Fruit fly (Drosophila melanogaster) whole organism, embryonic: Measurements from ENCODE around the gene Eig71Ek.
A peak's percentile ranks its signal among the peaks of the same experiment; 100 is the strongest.

Experiments
- Ada2b ChIP-seq: fragments of 200-800 bp; sonication (Bioruptor generic); IDR thresholded peaks from 2 replicates; pipeline ENCODE4 v1.3.6; 2022; ENCODE audit warnings: missing biosample characterization, missing genetic modification characterization
- Antp ChIP-seq: fragments of 200-800 bp; sonication (Bioruptor generic); optimal IDR thresholded peaks from 3 replicates; lab custom pipeline; 2016; ENCODE audit warnings: missing biosample characterization, missing genetic modification characterization
- CG12942 ChIP-seq: fragments of 200-800 bp; sonication (Bioruptor generic); optimal IDR thresholded peaks from 3 replicates; lab custom pipeline; 2016; ENCODE audit warnings: missing biosample characterization, missing genetic modification characterization
- CG13624 ChIP-seq: fragments of 200-800 bp; sonication (Bioruptor generic); optimal IDR thresholded peaks from 2 replicates; lab custom pipeline; 2016; ENCODE audit warnings: missing biosample characterization, missing genetic modification characterization
- CG13894 ChIP-seq: fragments of 200-800 bp; sonication (Bioruptor generic); optimal IDR thresholded peaks from 3 replicates; lab custom pipeline; 2018; ENCODE audit warnings: missing biosample characterization, mild to moderate bottlenecking, missing genetic modification characterization, moderate library complexity
- CG1647 ChIP-seq: fragments of 200-800 bp; sonication (Bioruptor generic); optimal IDR thresholded peaks from 3 replicates; lab custom pipeline; 2016; ENCODE audit warnings: missing biosample characterization, missing genetic modification characterization
- CG16815 ChIP-seq: fragments of 200-800 bp; sonication (Bioruptor generic); optimal IDR thresholded peaks from 3 replicates; lab custom pipeline; 2017; ENCODE audit warnings: missing biosample characterization, mild to moderate bottlenecking, missing genetic modification characterization
- CG17361 ChIP-seq: fragments of 200-800 bp; sonication (Bioruptor generic); IDR thresholded peaks from 3 replicates; pipeline ENCODE4 v1.3.6; 2022; ENCODE audit warnings: missing biosample characterization, missing genetic modification characterization
- CG2116 ChIP-seq: fragments of 200-800 bp; sonication (Bioruptor generic); optimal IDR thresholded peaks from 3 replicates; lab custom pipeline; 2018; ENCODE audit warnings: missing biosample characterization, mild to moderate bottlenecking, missing genetic modification characterization
- CG31365 ChIP-seq: fragments of 200-800 bp; sonication (Bioruptor generic); optimal IDR thresholded peaks from 2 replicates; lab custom pipeline; 2018; ENCODE audit warnings: missing biosample characterization, mild to moderate bottlenecking, missing genetic modification characterization
- CG31388 ChIP-seq: fragments of 200-800 bp; sonication (Bioruptor generic); optimal IDR thresholded peaks from 2 replicates; lab custom pipeline; 2016; ENCODE audit warnings: missing biosample characterization, missing genetic modification characterization
- CG3281 ChIP-seq: fragments of 200-800 bp; sonication (Bioruptor generic); optimal IDR thresholded peaks from 3 replicates; lab custom pipeline; 2017; ENCODE audit warnings: missing biosample characterization, mild to moderate bottlenecking, missing genetic modification characterization
- CG33557 ChIP-seq: fragments of 200-800 bp; sonication (Bioruptor generic); optimal IDR thresholded peaks from 2 replicates; lab custom pipeline; 2019; ENCODE audit warnings: missing biosample characterization, mild to moderate bottlenecking, missing genetic modification characterization, moderate library complexity
- CG4707 ChIP-seq: fragments of 200-800 bp; sonication (Bioruptor generic); optimal IDR thresholded peaks from 2 replicates; lab custom pipeline; 2018; ENCODE audit warnings: missing biosample characterization, mild to moderate bottlenecking, missing genetic modification characterization, moderate library complexity
- CG5180 ChIP-seq: fragments of 200-800 bp; sonication (Bioruptor generic); optimal IDR thresholded peaks from 3 replicates; lab custom pipeline; 2017; ENCODE audit warnings: missing biosample characterization, missing genetic modification characterization, mild to moderate bottlenecking, moderate library complexity, missing genetic modification reagents
- CG7839 ChIP-seq: fragments of 200-800 bp; sonication (Bioruptor generic); optimal IDR thresholded peaks from 3 replicates; lab custom pipeline; 2018; ENCODE audit warnings: missing biosample characterization, mild to moderate bottlenecking, missing genetic modification characterization, moderate library complexity
- CG8359 ChIP-seq: fragments of 200-800 bp; sonication (Bioruptor generic); optimal IDR thresholded peaks from 2 replicates; lab custom pipeline; 2017; ENCODE audit warnings: missing biosample characterization, mild to moderate bottlenecking, missing genetic modification characterization, borderline replicate concordance
- CoRest ChIP-seq: fragments of 200-800 bp; sonication (Bioruptor generic); optimal IDR thresholded peaks from 3 replicates; lab custom pipeline; 2018; ENCODE audit warnings: missing biosample characterization, mild to moderate bottlenecking, missing genetic modification characterization, moderate library complexity
- CrebB ChIP-seq: fragments of 200-800 bp; sonication (Bioruptor generic); optimal IDR thresholded peaks from 3 replicates; lab custom pipeline; 2018; ENCODE audit warnings: missing biosample characterization, mild to moderate bottlenecking, missing genetic modification characterization
- Drgx ChIP-seq: fragments of 200-800 bp; sonication (Bioruptor generic); IDR thresholded peaks from 2 replicates; pipeline ENCODE4 v1.3.6; 2022; ENCODE audit warnings: missing biosample characterization, missing genetic modification characterization
- Fer3 ChIP-seq: fragments of 200-800 bp; sonication (Bioruptor generic); optimal IDR thresholded peaks from 2 replicates; lab custom pipeline; 2018; ENCODE audit warnings: missing biosample characterization, mild to moderate bottlenecking, missing genetic modification characterization, moderate library complexity
- HHEX ChIP-seq: fragments of 200-800 bp; sonication (Bioruptor generic); optimal IDR thresholded peaks from 3 replicates; lab custom pipeline; 2017; ENCODE audit warnings: missing biosample characterization, mild to moderate bottlenecking, missing genetic modification characterization, missing genetic modification reagents
- HmgD ChIP-seq: fragments of 200-800 bp; sonication (Bioruptor generic); optimal IDR thresholded peaks from 3 replicates; lab custom pipeline; 2016; ENCODE audit warnings: missing biosample characterization, missing genetic modification characterization
- Hmr ChIP-seq: fragments of 200-800 bp; sonication (Bioruptor generic); optimal IDR thresholded peaks from 3 replicates; lab custom pipeline; 2017; ENCODE audit warnings: mild to moderate bottlenecking, missing biosample characterization, missing genetic modification reagents, missing genetic modification characterization
- Kr ChIP-seq: fragments of 200-800 bp; sonication (Bioruptor generic); optimal IDR thresholded peaks from 2 replicates; lab custom pipeline; 2017; ENCODE audit warnings: missing biosample characterization, mild to moderate bottlenecking, missing genetic modification characterization
- Med ChIP-seq: fragments of 200-800 bp; sonication (Bioruptor generic); peaks from one replicate; lab custom pipeline; 2016; ENCODE audit warnings: missing biosample characterization, missing genetic modification characterization, mild to moderate bottlenecking, inconsistent platforms, moderate library complexity
- Nf-YA ChIP-seq: fragments of 200-800 bp; sonication (Bioruptor generic); IDR thresholded peaks from 2 replicates; pipeline ENCODE4 v1.3.6; 2022; ENCODE audit warnings: missing biosample characterization, missing genetic modification characterization
- Ravus ChIP-seq: fragments of 200-800 bp; sonication (Bioruptor generic); IDR thresholded peaks from 2 replicates; pipeline ENCODE4 v1.3.6; 2022; ENCODE audit warnings: missing biosample characterization, missing genetic modification characterization
- Rx ChIP-seq: fragments of 200-800 bp; sonication (Bioruptor generic); IDR thresholded peaks from 2 replicates; pipeline ENCODE4 v1.3.6; 2022; ENCODE audit warnings: missing biosample characterization, missing genetic modification characterization
- Scr ChIP-seq: fragments of 200-800 bp; sonication (Bioruptor generic); IDR thresholded peaks from 2 replicates; pipeline ENCODE4 v1.3.6; 2022; ENCODE audit warnings: missing biosample characterization, missing genetic modification characterization; ENCODE audit not compliant: partially characterized antibody
- Sox100B ChIP-seq: fragments of 200-800 bp; sonication (Bioruptor generic); optimal IDR thresholded peaks from 3 replicates; lab custom pipeline; 2018; ENCODE audit warnings: missing biosample characterization, mild to moderate bottlenecking, missing genetic modification characterization
- Sox102F ChIP-seq: fragments of 200-800 bp; sonication (Bioruptor generic); optimal IDR thresholded peaks from 2 replicates; lab custom pipeline; 2018; ENCODE audit warnings: missing biosample characterization, mild to moderate bottlenecking, missing genetic modification characterization, moderate library complexity
- Stat92E ChIP-seq, 3 experiments: fragments of >200 bp in 2 of 3; fragments of 200-800 bp in 1 of 3; sonication (Bioruptor generic) in 1 of 3; optimal IDR thresholded peaks; 2 replicates each; lab custom pipeline; 2017 to 2019; ENCODE audit warnings: missing biosample characterization in 3 of 3, missing genetic modification characterization in 3 of 3, mild to moderate bottlenecking in 1 of 3, moderate library complexity in 1 of 3
- al ChIP-seq: fragments of 200-800 bp; sonication (Bioruptor generic); IDR thresholded peaks from 2 replicates; pipeline ENCODE4 v1.3.6; 2022; ENCODE audit warnings: missing biosample characterization, missing genetic modification characterization
- cas ChIP-seq: fragments of 200-800 bp; sonication (Bioruptor generic); IDR thresholded peaks from 2 replicates; pipeline ENCODE4 v1.3.6; 2022; ENCODE audit warnings: missing biosample characterization, missing genetic modification characterization
- cg ChIP-seq: fragments of 200-800 bp; sonication (Bioruptor generic); optimal IDR thresholded peaks from 3 replicates; lab custom pipeline; 2019; ENCODE audit warnings: missing biosample characterization, mild to moderate bottlenecking, missing genetic modification characterization, moderate library complexity
- chif ChIP-seq, 2 experiments: fragments of 200-800 bp; sonication (Bioruptor generic); optimal IDR thresholded peaks; 3 replicates each; lab custom pipeline; 2016; ENCODE audit warnings: missing biosample characterization in 2 of 2, missing genetic modification characterization in 2 of 2
- fd64A ChIP-seq: fragments of 200-800 bp; sonication (Bioruptor generic); optimal IDR thresholded peaks from 3 replicates; lab custom pipeline; 2018; ENCODE audit warnings: missing biosample characterization, mild to moderate bottlenecking, missing genetic modification characterization
- gem ChIP-seq: fragments of 200-800 bp; sonication (Bioruptor generic); optimal IDR thresholded peaks from 2 replicates; lab custom pipeline; 2019; ENCODE audit warnings: missing biosample characterization, mild to moderate bottlenecking, missing genetic modification characterization, moderate library complexity
- lab ChIP-seq: fragments of 200-800 bp; sonication (Bioruptor generic); optimal IDR thresholded peaks from 3 replicates; lab custom pipeline; 2017; ENCODE audit warnings: missing biosample characterization, missing genetic modification characterization, mild to moderate bottlenecking, moderate library complexity, missing genetic modification reagents
- luna ChIP-seq: fragments of 200-800 bp; sonication (Bioruptor generic); optimal IDR thresholded peaks from 2 replicates; lab custom pipeline; 2016; ENCODE audit warnings: missing biosample characterization, missing genetic modification characterization
- nom ChIP-seq: fragments of 200-800 bp; sonication (Bioruptor generic); optimal IDR thresholded peaks from 2 replicates; lab custom pipeline; 2017; ENCODE audit warnings: missing biosample characterization, missing genetic modification characterization, mild to moderate bottlenecking, moderate library complexity, missing genetic modification reagents
- pfk ChIP-seq: fragments of 200-800 bp; sonication (Bioruptor generic); optimal IDR thresholded peaks from 2 replicates; lab custom pipeline; 2018; ENCODE audit warnings: missing biosample characterization, mild to moderate bottlenecking, missing genetic modification characterization, moderate library complexity
- prd ChIP-seq, 3 experiments: fragments of >200 bp in 2 of 3; fragments of 200-800 bp in 1 of 3; sonication (Bioruptor generic) in 1 of 3; optimal IDR thresholded peaks in 2 of 3; IDR thresholded peaks in 1 of 3; 2 replicates in 2 of 3; 3 replicates in 1 of 3; pipeline versions ENCODE4 v1.3.6 to Lab custom; 2017 to 2022; ENCODE audit warnings: missing biosample characterization in 1 of 3, missing genetic modification characterization in 1 of 3
- pros ChIP-seq: fragments of 200-800 bp; sonication (Bioruptor generic); optimal IDR thresholded peaks from 3 replicates; lab custom pipeline; 2019; ENCODE audit warnings: missing biosample characterization, mild to moderate bottlenecking, missing genetic modification characterization, moderate library complexity
- sens-2 ChIP-seq: fragments of 200-800 bp; sonication (Bioruptor generic); IDR thresholded peaks from 2 replicates; pipeline ENCODE4 v1.3.6; 2022; ENCODE audit warnings: missing biosample characterization, missing genetic modification characterization
- wek ChIP-seq: fragments of 200-800 bp; sonication (Bioruptor generic); optimal IDR thresholded peaks from 3 replicates; lab custom pipeline; 2018; ENCODE audit warnings: missing biosample characterization, mild to moderate bottlenecking, missing genetic modification characterization, moderate library complexity
- zfh2 ChIP-seq: fragments of 200-800 bp; sonication (Bioruptor generic); optimal IDR thresholded peaks from 2 replicates; lab custom pipeline; 2016; ENCODE audit warnings: missing biosample characterization, missing genetic modification characterization

Gene Eig71Ek

DNA sequence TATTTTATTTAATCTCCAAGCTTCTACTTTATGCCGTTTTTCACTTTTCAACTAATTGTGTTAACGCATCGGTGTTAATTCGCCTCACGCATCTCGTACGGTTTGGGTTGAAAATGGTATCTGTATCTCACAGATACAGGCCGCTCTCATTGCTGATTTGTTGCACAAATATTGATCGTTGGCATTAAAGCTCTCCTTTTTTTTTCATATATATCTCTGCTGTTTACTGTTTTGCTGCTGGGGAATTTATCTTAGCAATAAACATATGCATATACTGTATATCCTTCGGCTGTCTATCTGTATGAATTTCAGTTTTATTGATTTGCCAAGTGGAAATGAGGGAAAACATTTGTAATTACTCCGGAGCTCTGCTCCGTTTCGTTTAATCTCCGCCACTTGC, 28.4 kb upstream of the Eig71Ek start (continued):
- no peak for TF ChIP-seq CG3281
- no peak for TF ChIP-seq al
- no peak for TF ChIP-seq Rx (GFP tag; lab: Robert Waterston, UW)
- no peak for TF ChIP-seq CG16815 (GFP tag; lab: Kevin White, UChicago)
- TF ChIP-seq wek (GFP tag; lab: Kevin White, UChicago): peak; percentile 24
- TF ChIP-seq CrebB (tag; lab: Kevin White, UChicago): peak; percentile 18
- TF ChIP-seq gem (tag; lab: Kevin White, UChicago): no peak
- TF ChIP-seq cg (GFP tag; lab: Kevin White, UChicago): no peak
- TF ChIP-seq fd64A (GFP tag; lab: Kevin White, UChicago): no peak
- no peak for TF ChIP-seq Fer3 (tag; lab: Kevin White, UChicago)
- TF ChIP-seq CG33557 (GFP tag; lab: Kevin White, UChicago): no peak
- TF ChIP-seq CG31388 (GFP tag; lab: Kevin White, UChicago): no peak
- no peak for TF ChIP-seq cas
- no peak for TF ChIP-seq CG4707 (GFP tag; lab: Kevin White, UChicago)
- TF ChIP-seq chif (GFP tag; optimal IDR thresholded peaks at IDR 0.05; lab: Kevin White, UChicago): no peak
- TF ChIP-seq lab: peak; percentile 30
- no peak for TF ChIP-seq zfh2 (GFP tag; lab: Kevin White, UChicago)
- no peak for TF ChIP-seq Sox100B
- no peak for TF ChIP-seq CG8359
- no peak for TF ChIP-seq HHEX
- TF ChIP-seq Stat92E (GFP tag; optimal IDR thresholded peaks at IDR 0.05; lab: Kevin White, UChicago): no peak
- TF ChIP-seq CG12942 (GFP tag; lab: Kevin White, UChicago): no peak
- TF ChIP-seq CG31365 (tag; lab: Kevin White, UChicago): no peak
- TF ChIP-seq, all 482 proteins: peak for 23

DNA sequence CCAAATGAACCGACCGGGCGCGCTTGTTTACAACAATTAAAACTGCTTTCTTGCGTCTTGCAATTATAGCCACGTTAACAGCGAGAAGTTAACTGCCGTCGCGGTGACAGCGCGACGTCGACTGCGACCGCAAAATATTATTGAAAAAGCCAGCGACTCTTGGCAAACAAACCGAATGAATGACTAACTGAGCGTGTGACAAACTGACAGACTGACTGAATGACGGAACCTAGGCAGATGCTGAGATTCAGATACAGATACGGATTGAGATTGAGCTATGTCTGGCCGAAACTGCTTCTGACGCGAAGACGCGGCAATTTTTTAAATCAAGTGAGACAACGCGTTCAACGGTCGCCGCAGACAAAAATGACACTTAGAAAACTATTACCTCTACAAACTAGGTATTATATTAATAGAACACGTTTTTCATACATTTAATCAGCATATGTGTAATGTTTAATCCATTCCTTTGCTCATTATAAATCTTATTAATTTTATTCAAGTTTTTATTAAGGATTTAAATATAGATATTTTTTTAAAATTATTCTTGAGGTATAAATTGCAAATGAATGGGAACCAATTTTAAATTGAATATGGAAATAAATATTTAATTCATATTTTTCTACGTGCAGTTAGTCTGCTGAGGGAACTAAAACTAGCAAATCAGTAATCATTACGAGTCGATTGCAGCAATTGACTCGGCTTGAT, 26.5 kb upstream of the Eig71Ek start:
- TF ChIP-seq Scr (GFP tag; lab: Robert Waterston, UW) (no peak), CG7839 (tag; lab: Kevin White, UChicago) (peak; percentile 15), Antp (GFP tag; lab: Kevin White, UChicago) (no peak), CG13894 (tag; lab: Kevin White, UChicago) (peak; percentile 32), Nf-YA (no peak), CG5180 (GFP tag; lab: Kevin White, UChicago) (no peak), Ravus (no peak), Sox102F (GFP tag; lab: Kevin White, UChicago) (no peak), CG31365 (tag; lab: Kevin White, UChicago) (no peak), CG13624 (no peak), HmgD (GFP tag; lab: Kevin White, UChicago) (no peak), Drgx (GFP tag; lab: Robert Waterston, UW) (no peak), pfk (GFP tag; lab: Kevin White, UChicago) (no peak), Ada2b (GFP tag; lab: Robert Waterston, UW) (no peak), Med (GFP tag; lab: Kevin White, UChicago) (peak; percentile 17), CoRest (tag; lab: Kevin White, UChicago) (peak; percentile 2), Kr (GFP tag; lab: Kevin White, UChicago) (no peak), sens-2 (0 out of 2 replicates have a peak, but pooled peaks have one; percentile 21), CG1647 (GFP tag; lab: Kevin White, UChicago) (no peak), nom (GFP tag; lab: Kevin White, UChicago) (no peak), pros (GFP tag; lab: Kevin White, UChicago) (no peak), CG2116 (no peak), prd (optimal IDR thresholded peaks at IDR 0.05; lab: Kevin White, UChicago) (no peak), prd (GFP tag; IDR thresholded peaks at IDR 0.05; lab: Robert Waterston, UW) (no peak), Hmr (no peak), luna (GFP tag; lab: Kevin White, UChicago) (no peak), CG17361 (GFP tag; lab: Robert Waterston, UW) (0 out of 3 replicates have a peak, but pooled peaks have one; percentile 40)
